Worm (Caenorhabditis elegans): ENCODE data around the gene ceh-38.

ce11 chrII:6941520-6941919, 9.8 kb upstream of the ceh-38 start:
- TF ChIP-seq jun-1 (tag; optimal IDR thresholded peaks at IDR 0.05) (no peak), ztf-11 (tag; optimal IDR thresholded peaks at IDR 0.05) (no peak), unc-62 (GFP tag; optimal IDR thresholded peaks at IDR 0.05 in 1 of 2) (no peak), unc-62 (tag; optimal IDR thresholded peaks at IDR 0.05) (no peak), aly-2 (tag; optimal IDR thresholded peaks at IDR 0.05) (no peak), nhr-11 (tag; optimal IDR thresholded peaks at IDR 0.05) (no peak), lsy-2 (tag; optimal IDR thresholded peaks at IDR 0.05) (no peak), gei-8 (GFP tag; optimal IDR thresholded peaks at IDR 0.05) (no peak), nhr-28 (tag; optimal IDR thresholded peaks at IDR 0.05) (no peak), pqm-1 (tag; optimal IDR thresholded peaks at IDR 0.05) (no peak), R02D3.7 (tag; optimal IDR thresholded peaks at IDR 0.05) (no peak), nhr-6 (tag; optimal IDR thresholded peaks at IDR 0.05) (no peak), unc-39 (tag; optimal IDR thresholded peaks at IDR 0.05) (no peak), nhr-237 (tag; optimal IDR thresholded peaks at IDR 0.05) (no peak)

Measured in whole organism, L4 larva.